Fruit fly (Drosophila melanogaster) whole organism, embryonic: Measurements from ENCODE around the gene CG12096.

Experiments used
- ATbp ChIP-seq: fragments of 200-800 bp; sonication (Bioruptor generic); optimal IDR thresholded peaks from 2 replicates; lab custom pipeline; 2017; ENCODE audit warnings: missing biosample characterization, mild to moderate bottlenecking, missing genetic modification characterization, missing genetic modification reagents
- Bgb ChIP-seq: fragments of 200-800 bp; sonication (Bioruptor generic); IDR thresholded peaks from 2 replicates; pipeline ENCODE4 v1.3.6; 2022; ENCODE audit warnings: missing biosample characterization, missing genetic modification characterization; ENCODE audit not compliant: partially characterized antibody
- CG1024 ChIP-seq: fragments of 200-800 bp; sonication (Bioruptor generic); IDR thresholded peaks from 2 replicates; pipeline ENCODE4 v1.3.6; 2022; ENCODE audit warnings: missing biosample characterization, missing genetic modification characterization
- CG11560 ChIP-seq: fragments of 200-800 bp; sonication (Bioruptor generic); IDR thresholded peaks from 3 replicates; pipeline ENCODE4 v1.3.6; 2022; ENCODE audit warnings: missing biosample characterization, missing genetic modification characterization
- CG11695 ChIP-seq: fragments of 200-800 bp; sonication (Bioruptor generic); IDR thresholded peaks from 3 replicates; pipeline ENCODE4 v1.3.6; 2022; ENCODE audit warnings: missing biosample characterization, missing genetic modification characterization
- CG11723 ChIP-seq: fragments of 200-800 bp; sonication (Bioruptor generic); optimal IDR thresholded peaks from 2 replicates; lab custom pipeline; 2017; ENCODE audit warnings: missing biosample characterization, mild to moderate bottlenecking, missing genetic modification characterization
- CG13123 ChIP-seq: fragments of 200-800 bp; sonication (Bioruptor generic); optimal IDR thresholded peaks from 2 replicates; lab custom pipeline; 2016; ENCODE audit warnings: missing biosample characterization, missing genetic modification characterization
- CG13287 ChIP-seq: fragments of 200-800 bp; sonication (Bioruptor generic); IDR thresholded peaks from 2 replicates; pipeline ENCODE4 v1.3.6; 2022; ENCODE audit warnings: missing biosample characterization, missing genetic modification characterization; ENCODE audit not compliant: partially characterized antibody
- CG14710 ChIP-seq: fragments of 200-800 bp; sonication (Bioruptor generic); optimal IDR thresholded peaks from 3 replicates; lab custom pipeline; 2019; ENCODE audit warnings: missing biosample characterization, mild to moderate bottlenecking, missing genetic modification characterization, moderate library complexity
- CG1603 ChIP-seq: fragments of 200-800 bp; sonication (Bioruptor generic); optimal IDR thresholded peaks from 2 replicates; lab custom pipeline; 2019; ENCODE audit warnings: missing biosample characterization, mild to moderate bottlenecking, missing genetic modification characterization, moderate library complexity
- CG16813 ChIP-seq: fragments of 200-800 bp; sonication (Bioruptor generic); IDR thresholded peaks from 3 replicates; pipeline ENCODE4 v1.3.6; 2022; ENCODE audit warnings: missing biosample characterization, missing genetic modification characterization; ENCODE audit not compliant: partially characterized antibody
- CG17186 ChIP-seq: fragments of 200-800 bp; sonication (Bioruptor generic); optimal IDR thresholded peaks from 3 replicates; lab custom pipeline; 2017; ENCODE audit warnings: missing biosample characterization, missing genetic modification reagents, missing genetic modification characterization
- CG17361 ChIP-seq: fragments of 200-800 bp; sonication (Bioruptor generic); IDR thresholded peaks from 3 replicates; pipeline ENCODE4 v1.3.6; 2022; ENCODE audit warnings: missing biosample characterization, missing genetic modification characterization
- CG18262 ChIP-seq: fragments of 200-800 bp; optimal IDR thresholded peaks from 3 replicates; lab custom pipeline; 2019; ENCODE audit warnings: missing biosample characterization, mild to moderate bottlenecking, missing genetic modification characterization, moderate library complexity
- CG31388 ChIP-seq: fragments of 200-800 bp; sonication (Bioruptor generic); optimal IDR thresholded peaks from 2 replicates; lab custom pipeline; 2016; ENCODE audit warnings: missing biosample characterization, missing genetic modification characterization
- CG4404 ChIP-seq: fragments of 200-800 bp; sonication (Bioruptor generic); IDR thresholded peaks from 2 replicates; pipeline ENCODE4 v1.3.6; 2022; ENCODE audit warnings: missing biosample characterization, missing genetic modification characterization
- CG5180 ChIP-seq: fragments of 200-800 bp; sonication (Bioruptor generic); optimal IDR thresholded peaks from 3 replicates; lab custom pipeline; 2017; ENCODE audit warnings: missing biosample characterization, missing genetic modification characterization, mild to moderate bottlenecking, moderate library complexity, missing genetic modification reagents
- CG8478 ChIP-seq: fragments of >200 bp; optimal IDR thresholded peaks from 2 replicates; lab custom pipeline; 2018
- CG9797 ChIP-seq: fragments of 200-800 bp; sonication (Bioruptor generic); optimal IDR thresholded peaks from 3 replicates; lab custom pipeline; 2018; ENCODE audit warnings: missing biosample characterization, mild to moderate bottlenecking, missing genetic modification characterization
- CG9932 ChIP-seq: fragments of 200-800 bp; sonication (Bioruptor generic); IDR thresholded peaks from 2 replicates; pipeline ENCODE4 v1.3.6; 2022; ENCODE audit warnings: missing biosample characterization, missing genetic modification characterization
- CHES-1-like ChIP-seq: fragments of 200-800 bp; sonication (Bioruptor generic); optimal IDR thresholded peaks from 2 replicates; lab custom pipeline; 2016; ENCODE audit warnings: missing biosample characterization, missing genetic modification characterization
- Doc3 ChIP-seq: fragments of 200-800 bp; sonication (Bioruptor generic); IDR thresholded peaks from 3 replicates; pipeline ENCODE4 v1.3.6; 2022; ENCODE audit warnings: missing biosample characterization, missing genetic modification characterization; ENCODE audit not compliant: partially characterized antibody
- Drgx ChIP-seq: fragments of 200-800 bp; sonication (Bioruptor generic); IDR thresholded peaks from 2 replicates; pipeline ENCODE4 v1.3.6; 2022; ENCODE audit warnings: missing biosample characterization, missing genetic modification characterization
- Elba2 ChIP-seq: fragments of 200-800 bp; sonication (Bioruptor generic); optimal IDR thresholded peaks from 3 replicates; lab custom pipeline; 2016; ENCODE audit warnings: missing biosample characterization, missing genetic modification characterization
- Fer2 ChIP-seq: fragments of 200-800 bp; sonication (Bioruptor generic); optimal IDR thresholded peaks from 2 replicates; lab custom pipeline; 2018; ENCODE audit warnings: missing biosample characterization, mild to moderate bottlenecking, missing genetic modification characterization, moderate library complexity
- HHEX ChIP-seq: fragments of 200-800 bp; sonication (Bioruptor generic); optimal IDR thresholded peaks from 3 replicates; lab custom pipeline; 2017; ENCODE audit warnings: missing biosample characterization, mild to moderate bottlenecking, missing genetic modification characterization, missing genetic modification reagents
- Hr39 ChIP-seq: fragments of >200 bp; optimal IDR thresholded peaks from 2 replicates; lab custom pipeline; 2017
- Jarid2 ChIP-seq: fragments of 200-800 bp; sonication (Bioruptor generic); optimal IDR thresholded peaks from 3 replicates; lab custom pipeline; 2017; ENCODE audit warnings: mild to moderate bottlenecking, missing biosample characterization, missing genetic modification reagents, missing genetic modification characterization
- Max ChIP-seq: fragments of 200-800 bp; sonication (Bioruptor generic); optimal IDR thresholded peaks from 2 replicates; lab custom pipeline; 2016; ENCODE audit warnings: missing biosample characterization, mild to moderate bottlenecking, missing genetic modification characterization
- Med ChIP-seq: fragments of 200-800 bp; sonication (Bioruptor generic); peaks from one replicate; lab custom pipeline; 2016; ENCODE audit warnings: missing biosample characterization, missing genetic modification characterization, mild to moderate bottlenecking, inconsistent platforms, moderate library complexity
- NK7.1 ChIP-seq: fragments of 200-800 bp; sonication (Bioruptor generic); optimal IDR thresholded peaks from 3 replicates; lab custom pipeline; 2016; ENCODE audit warnings: missing biosample characterization, missing genetic modification characterization
- Ptx1 ChIP-seq: fragments of 200-800 bp; sonication (Bioruptor generic); IDR thresholded peaks from 2 replicates; pipeline ENCODE4 v1.3.6; 2022; ENCODE audit warnings: missing biosample characterization, missing genetic modification characterization
- Scr ChIP-seq: fragments of 200-800 bp; sonication (Bioruptor generic); IDR thresholded peaks from 2 replicates; pipeline ENCODE4 v1.3.6; 2022; ENCODE audit warnings: missing biosample characterization, missing genetic modification characterization; ENCODE audit not compliant: partially characterized antibody
- Usf ChIP-seq: fragments of 200-800 bp; sonication (Bioruptor generic); optimal IDR thresholded peaks from 2 replicates; lab custom pipeline; 2017; ENCODE audit warnings: missing genotype, missing biosample characterization, missing genetic modification characterization
- chinmo ChIP-seq: fragments of 200-800 bp; sonication (Bioruptor generic); IDR thresholded peaks from 4 replicates; pipeline ENCODE4 v1.3.6; 2022; ENCODE audit warnings: missing biosample characterization, missing genetic modification characterization; ENCODE audit not compliant: partially characterized antibody
- ci ChIP-seq: fragments of 200-800 bp; sonication (Bioruptor generic); IDR thresholded peaks from 3 replicates; pipeline ENCODE4 v1.3.6; 2022; ENCODE audit warnings: missing biosample characterization, missing genetic modification characterization
- gfzf ChIP-seq: fragments of 200-800 bp; sonication (Bioruptor generic); optimal IDR thresholded peaks from 2 replicates; lab custom pipeline; 2016; ENCODE audit warnings: missing biosample characterization, mild to moderate bottlenecking, missing genetic modification characterization, moderate library complexity
- hth ChIP-seq: fragments of >200 bp; optimal IDR thresholded peaks from 2 replicates; lab custom pipeline; 2017; ENCODE audit warnings: inconsistent platforms
- jigr1 ChIP-seq: fragments of 200-800 bp; sonication (Bioruptor generic); IDR thresholded peaks from 3 replicates; pipeline ENCODE4 v1.3.6; 2022; ENCODE audit warnings: missing biosample characterization, missing genetic modification characterization
- knrl ChIP-seq: fragments of 200-800 bp; sonication (Bioruptor generic); IDR thresholded peaks from 3 replicates; pipeline ENCODE4 v1.3.6; 2022; ENCODE audit warnings: missing biosample characterization, missing genetic modification characterization; ENCODE audit not compliant: partially characterized antibody
- nerfin-2 ChIP-seq: fragments of 200-800 bp; sonication (Bioruptor generic); IDR thresholded peaks from 2 replicates; pipeline ENCODE4 v1.3.6; 2022; ENCODE audit warnings: missing biosample characterization, missing genetic modification characterization; ENCODE audit not compliant: partially characterized antibody
- onecut ChIP-seq: fragments of 200-800 bp; sonication (Bioruptor generic); IDR thresholded peaks from 2 replicates; pipeline ENCODE4 v1.3.6; 2022; ENCODE audit warnings: missing biosample characterization, missing genetic modification characterization
- otp ChIP-seq: fragments of 200-800 bp; sonication (Bioruptor generic); IDR thresholded peaks from 3 replicates; pipeline ENCODE4, ENCODE4 v1.3.6; 2022; ENCODE audit warnings: missing biosample characterization, missing genetic modification characterization
- pzg ChIP-seq: fragments of 200-800 bp; sonication (Bioruptor generic); optimal IDR thresholded peaks from 3 replicates; lab custom pipeline; 2018; ENCODE audit warnings: missing biosample characterization, mild to moderate bottlenecking, missing genetic modification characterization, moderate library complexity
- ro ChIP-seq: fragments of 200-800 bp; sonication (Bioruptor generic); IDR thresholded peaks from 2 replicates; pipeline ENCODE4 v1.3.6; 2022; ENCODE audit warnings: missing biosample characterization, missing genetic modification characterization
- row ChIP-seq: fragments of 200-800 bp; sonication (Bioruptor generic); IDR thresholded peaks from 3 replicates; pipeline ENCODE4 v1.3.6; 2022; ENCODE audit warnings: missing biosample characterization, missing genetic modification characterization
- stwl ChIP-seq: fragments of 200-800 bp; sonication (Bioruptor generic); optimal IDR thresholded peaks from 3 replicates; lab custom pipeline; 2018; ENCODE audit warnings: missing biosample characterization, mild to moderate bottlenecking, missing genetic modification characterization, moderate library complexity
- trh ChIP-seq: fragments of 200-800 bp; sonication (Bioruptor generic); optimal IDR thresholded peaks from 2 replicates; lab custom pipeline; 2016; ENCODE audit warnings: missing biosample characterization, missing genetic modification characterization
- unc-4 ChIP-seq: fragments of 200-800 bp; sonication (Bioruptor generic); IDR thresholded peaks from 2 replicates; pipeline ENCODE4 v1.3.6; 2022; ENCODE audit warnings: missing biosample characterization, missing genetic modification characterization; ENCODE audit not compliant: partially characterized antibody
- vnd ChIP-seq: fragments of 200-800 bp; sonication (Bioruptor generic); IDR thresholded peaks from 3 replicates; pipeline ENCODE4 v1.3.6; 2022; ENCODE audit warnings: missing biosample characterization, missing genetic modification characterization; ENCODE audit not compliant: partially characterized antibody

Gene CG12096

dm6 chrX:13112238-13112829, 47.1 kb upstream of the CG12096 start, which contains the start of gene Chpf (continued):
- TF ChIP-seq ro (GFP tag; lab: Robert Waterston, UW) (no peak), Jarid2 (GFP tag; lab: Kevin White, UChicago) (peak; percentile 66), hth (lab: Kevin White, UChicago) (no peak), Med (peak; percentile 87), CG11695 (GFP tag; lab: Robert Waterston, UW) (no peak), CG11723 (GFP tag; lab: Kevin White, UChicago) (no peak), trh (no peak), chinmo (GFP tag; lab: Robert Waterston, UW) (peak; percentile 88; the same call in 3 of the 4 replicates), Max (GFP tag; lab: Kevin White, UChicago) (no peak), unc-4 (peak; percentile 65), nerfin-2 (peak; percentile 84), jigr1 (GFP tag; lab: Robert Waterston, UW) (no peak), CG13123 (GFP tag; lab: Kevin White, UChicago) (no peak), CG17361 (peak; percentile 41; the same call in 1 of the 3 replicates), CG11560 (tag; lab: Robert Waterston, UW) (no peak), CG1024 (no peak), ci (GFP tag; lab: Robert Waterston, UW) (peak; percentile 26; the same call in 1 of the 3 replicates), gfzf (peak; percentile 16), Usf (GFP tag; lab: Kevin White, UChicago) (no peak), Hr39 (lab: Kevin White, UChicago) (no peak), knrl (GFP tag; lab: Robert Waterston, UW) (peak; percentile 83), Ptx1 (GFP tag; lab: Robert Waterston, UW) (peak; percentile 32; the same call in 1 of the 2 replicates), CG9932 (GFP tag; lab: Robert Waterston, UW) (peak; percentile 49; the same call in 1 of the 2 replicates), row (peak; percentile 46; the same call in 2 of the 3 replicates), CG18262 (no peak), stwl (peak; percentile 43), Bgb (GFP tag; lab: Robert Waterston, UW) (peak; percentile 90), Elba2 (GFP tag; lab: Kevin White, UChicago) (no peak), CG9797 (peak; percentile 3), Drgx (GFP tag; lab: Robert Waterston, UW) (peak; percentile 30), CG1603 (peak; percentile 32), NK7.1 (peak; percentile 9), Fer2 (no peak), Scr (peak; percentile 80), otp (GFP tag; lab: Robert Waterston, UW) (no peak), CG31388 (no peak), CG13287 (peak; percentile 73), ATbp (GFP tag; lab: Kevin White, UChicago) (no peak), Doc3 (GFP tag; lab: Robert Waterston, UW) (peak; percentile 50; the same call in 1 of the 3 replicates), CG4404 (GFP tag; lab: Robert Waterston, UW) (no peak), HHEX (GFP tag; lab: Kevin White, UChicago) (no peak), CG8478 (no peak), pzg (GFP tag; lab: Kevin White, UChicago) (peak; percentile 53), CHES-1-like (GFP tag; lab: Kevin White, UChicago) (peak; percentile 34), CG16813 (peak; percentile 91), vnd (GFP tag; lab: Robert Waterston, UW) (peak; percentile 87), CG14710 (tag; lab: Kevin White, UChicago) (peak; percentile 18), CG5180 (GFP tag; lab: Kevin White, UChicago) (no peak), CG17186 (GFP tag; lab: Kevin White, UChicago) (peak; percentile 7), onecut (GFP tag; lab: Robert Waterston, UW) (no peak)
